Fruit fly (Drosophila melanogaster) whole organism, embryonic: ENCODE measurements around the gene CG13461.
A peak's percentile ranks its signal among the peaks of the same experiment; 100 is the strongest.

Source experiments
- Asciz ChIP-seq: fragments of 200-800 bp; sonication (Bioruptor generic); optimal IDR thresholded peaks from 2 replicates; lab custom pipeline; 2017; ENCODE audit warnings: missing biosample characterization, mild to moderate bottlenecking, missing genetic modification characterization, missing genetic modification reagents
- B-H1 ChIP-seq: fragments of 200-800 bp; sonication (Bioruptor generic); IDR thresholded peaks from 3 replicates; pipeline ENCODE4 v1.3.6; 2022; ENCODE audit warnings: missing biosample characterization, missing genetic modification characterization
- Bteb2 ChIP-seq: fragments of 200-800 bp; sonication (Bioruptor generic); optimal IDR thresholded peaks from 2 replicates; lab custom pipeline; 2016; ENCODE audit warnings: missing biosample characterization, missing genetic modification characterization
- CG1024 ChIP-seq: fragments of 200-800 bp; sonication (Bioruptor generic); IDR thresholded peaks from 2 replicates; pipeline ENCODE4 v1.3.6; 2022; ENCODE audit warnings: missing biosample characterization, missing genetic modification characterization
- CG12155 ChIP-seq: fragments of 200-800 bp; sonication (Bioruptor generic); optimal IDR thresholded peaks from 3 replicates; lab custom pipeline; 2016; ENCODE audit warnings: missing biosample characterization, missing genetic modification characterization
- CG12219 ChIP-seq: fragments of 200-800 bp; sonication (Bioruptor generic); optimal IDR thresholded peaks from 3 replicates; lab custom pipeline; 2018; ENCODE audit warnings: missing biosample characterization, mild to moderate bottlenecking, missing genetic modification characterization
- CG13775 ChIP-seq: fragments of 200-800 bp; sonication (Bioruptor generic); optimal IDR thresholded peaks from 3 replicates; lab custom pipeline; 2017; ENCODE audit warnings: missing biosample characterization, mild to moderate bottlenecking, missing genetic modification characterization
- CG17186 ChIP-seq: fragments of 200-800 bp; sonication (Bioruptor generic); optimal IDR thresholded peaks from 3 replicates; lab custom pipeline; 2017; ENCODE audit warnings: missing biosample characterization, missing genetic modification reagents, missing genetic modification characterization
- CG17802 ChIP-seq: fragments of 200-800 bp; sonication (Bioruptor generic); optimal IDR thresholded peaks from 2 replicates; lab custom pipeline; 2018; ENCODE audit warnings: missing biosample characterization, mild to moderate bottlenecking, missing genetic modification characterization, moderate library complexity
- CG18476 ChIP-seq: fragments of 200-800 bp; sonication (Bioruptor generic); optimal IDR thresholded peaks from 2 replicates; lab custom pipeline; 2016; ENCODE audit warnings: missing biosample characterization, mild to moderate bottlenecking, missing genetic modification characterization
- CG2129 ChIP-seq: fragments of 200-800 bp; sonication (Bioruptor generic); IDR thresholded peaks from 2 replicates; pipeline ENCODE4 v1.3.6; 2022; ENCODE audit warnings: missing biosample characterization, missing genetic modification characterization; ENCODE audit not compliant: partially characterized antibody
- CG2712 ChIP-seq: fragments of 200-800 bp; optimal IDR thresholded peaks from 3 replicates; lab custom pipeline; 2019; ENCODE audit warnings: missing biosample characterization, mild to moderate bottlenecking, missing genetic modification characterization, moderate library complexity
- CG3065 ChIP-seq: fragments of 200-800 bp; sonication (Bioruptor generic); optimal IDR thresholded peaks from 2 replicates; lab custom pipeline; 2016; ENCODE audit warnings: missing biosample characterization, missing genetic modification characterization
- CG31224 ChIP-seq: fragments of 200-800 bp; sonication (Bioruptor generic); IDR thresholded peaks from 2 replicates; pipeline ENCODE4 v1.3.6; 2022; ENCODE audit warnings: missing biosample characterization, missing genetic modification characterization
- CG31441 ChIP-seq: fragments of 200-800 bp; sonication (Bioruptor generic); IDR thresholded peaks from 2 replicates; pipeline ENCODE4 v1.3.6; 2022; ENCODE audit warnings: missing biosample characterization, missing genetic modification characterization
- CG34376 ChIP-seq: fragments of 200-800 bp; sonication (Bioruptor generic); optimal IDR thresholded peaks from 2 replicates; lab custom pipeline; 2018; ENCODE audit warnings: missing biosample characterization, mild to moderate bottlenecking, missing genetic modification characterization
- CG7786 ChIP-seq: fragments of 200-800 bp; sonication (Bioruptor generic); optimal IDR thresholded peaks from 2 replicates; lab custom pipeline; 2016; ENCODE audit warnings: missing biosample characterization, missing genetic modification characterization
- CG7839 ChIP-seq: fragments of 200-800 bp; sonication (Bioruptor generic); optimal IDR thresholded peaks from 3 replicates; lab custom pipeline; 2018; ENCODE audit warnings: missing biosample characterization, mild to moderate bottlenecking, missing genetic modification characterization, moderate library complexity
- CG8765 ChIP-seq: fragments of 200-800 bp; sonication (Bioruptor generic); IDR thresholded peaks from 2 replicates; pipeline ENCODE4 v1.3.6; 2022; ENCODE audit warnings: missing biosample characterization, missing genetic modification characterization
- CG8944 ChIP-seq: fragments of 200-800 bp; sonication (Bioruptor generic); optimal IDR thresholded peaks from 3 replicates; lab custom pipeline; 2016; ENCODE audit warnings: missing biosample characterization, missing genetic modification characterization
- CG9932 ChIP-seq: fragments of 200-800 bp; sonication (Bioruptor generic); IDR thresholded peaks from 2 replicates; pipeline ENCODE4 v1.3.6; 2022; ENCODE audit warnings: missing biosample characterization, missing genetic modification characterization
- D19B ChIP-seq: fragments of 200-800 bp; sonication (Bioruptor generic); optimal IDR thresholded peaks from 2 replicates; lab custom pipeline; 2017; ENCODE audit warnings: missing biosample characterization, mild to moderate bottlenecking, missing genetic modification characterization
- Deaf1 ChIP-seq: fragments of 200-800 bp; optimal IDR thresholded peaks from 3 replicates; lab custom pipeline; 2019; ENCODE audit warnings: missing biosample characterization, mild to moderate bottlenecking, missing genetic modification characterization, moderate library complexity
- Dek ChIP-seq: fragments of 200-800 bp; sonication (Bioruptor generic); optimal IDR thresholded peaks from 3 replicates; lab custom pipeline; 2019; ENCODE audit warnings: missing biosample characterization, mild to moderate bottlenecking, missing genetic modification characterization, moderate library complexity
- Dip2 ChIP-seq: fragments of 200-800 bp; sonication (Bioruptor generic); IDR thresholded peaks from 2 replicates; pipeline ENCODE4 v1.3.6; 2022; ENCODE audit warnings: missing biosample characterization, missing genetic modification characterization
- Dref ChIP-seq: fragments of 200-800 bp; sonication (Bioruptor generic); IDR thresholded peaks from 2 replicates; pipeline ENCODE4 v1.3.6; 2022; ENCODE audit warnings: missing biosample characterization, missing genetic modification characterization
- Eip74EF ChIP-seq, 2 experiments: fragments of 200-800 bp in 1 of 2; fragments of >200 bp in 1 of 2; sonication (Bioruptor generic) in 1 of 2; optimal IDR thresholded peaks; 2 replicates each; lab custom pipeline; 2017 to 2019; ENCODE audit warnings: missing biosample characterization in 2 of 2, missing genetic modification characterization in 2 of 2, mild to moderate bottlenecking in 1 of 2, moderate library complexity in 1 of 2
- H15 ChIP-seq: fragments of 200-800 bp; sonication (Bioruptor generic); IDR thresholded peaks from 3 replicates; pipeline ENCODE4 v1.3.6; 2022; ENCODE audit warnings: missing biosample characterization, missing genetic modification characterization
- H2.0 ChIP-seq: fragments of 200-800 bp; sonication (Bioruptor generic); IDR thresholded peaks from 2 replicates; pipeline ENCODE4 v1.3.6; 2022; ENCODE audit warnings: missing biosample characterization, missing genetic modification characterization
- NC2α ChIP-seq: fragments of 200-800 bp; sonication (Bioruptor generic); optimal IDR thresholded peaks from 2 replicates; lab custom pipeline; 2016; ENCODE audit warnings: missing biosample characterization, missing genetic modification characterization
- NC2β ChIP-seq: fragments of 200-800 bp; sonication (Bioruptor generic); optimal IDR thresholded peaks from 2 replicates; lab custom pipeline; 2016; ENCODE audit warnings: missing biosample characterization, missing genetic modification characterization
- Optix ChIP-seq: fragments of 200-800 bp; sonication (Bioruptor generic); IDR thresholded peaks from 3 replicates; pipeline ENCODE4 v1.3.6; 2022; ENCODE audit warnings: missing biosample characterization, missing genetic modification characterization
- Spps ChIP-seq: fragments of 200-800 bp; sonication (Bioruptor generic); optimal IDR thresholded peaks from 2 replicates; lab custom pipeline; 2018; ENCODE audit warnings: missing biosample characterization, mild to moderate bottlenecking, missing genetic modification characterization
- ato ChIP-seq: fragments of 200-800 bp; sonication (Bioruptor generic); IDR thresholded peaks from 2 replicates; pipeline ENCODE4 v1.3.6; 2022; ENCODE audit warnings: missing biosample characterization, missing genetic modification characterization; ENCODE audit not compliant: partially characterized antibody
- crc ChIP-seq: fragments of 200-800 bp; sonication (Bioruptor generic); optimal IDR thresholded peaks from 2 replicates; lab custom pipeline; 2016; ENCODE audit warnings: missing biosample characterization, missing genetic modification characterization
- dati ChIP-seq: fragments of 200-800 bp; sonication (Bioruptor generic); IDR thresholded peaks from 2 replicates; pipeline ENCODE4 v1.3.6; 2022; ENCODE audit warnings: missing biosample characterization, missing genetic modification characterization
- fu2 ChIP-seq: fragments of 200-800 bp; sonication (Bioruptor generic); optimal IDR thresholded peaks from 2 replicates; lab custom pipeline; 2016; ENCODE audit warnings: missing biosample characterization, missing genetic modification characterization
- gt ChIP-seq: fragments of 200-800 bp; sonication (Bioruptor generic); IDR thresholded peaks from 2 replicates; pipeline ENCODE4 v1.3.6; 2022; ENCODE audit warnings: missing biosample characterization, missing genetic modification characterization
- oc ChIP-seq: fragments of 200-800 bp; sonication (Bioruptor generic); optimal IDR thresholded peaks from 2 replicates; lab custom pipeline; 2018; ENCODE audit warnings: missing biosample characterization, mild to moderate bottlenecking, missing genetic modification characterization, moderate library complexity
- odd ChIP-seq: fragments of 200-800 bp; sonication (Bioruptor generic); optimal IDR thresholded peaks from 2 replicates; lab custom pipeline; 2017; ENCODE audit warnings: missing biosample characterization, mild to moderate bottlenecking, missing genetic modification characterization
- pan ChIP-seq, 4 experiments: fragments of >200 bp in 3 of 4; fragments of 200-800 bp in 1 of 4; sonication (Bioruptor generic) in 1 of 4; optimal IDR thresholded peaks in 3 of 4; IDR thresholded peaks in 1 of 4; 2 replicates each; pipeline versions ENCODE4 v1.3.6 to Lab custom; 2017 to 2022; ENCODE audit warnings: missing biosample characterization in 2 of 4, missing genetic modification characterization in 2 of 4, mixed read lengths in 1 of 4
- pho ChIP-seq: fragments of 200-800 bp; sonication (Bioruptor generic); optimal IDR thresholded peaks from 2 replicates; lab custom pipeline; 2016; ENCODE audit warnings: missing biosample characterization, missing genetic modification characterization
- seq ChIP-seq: fragments of 200-800 bp; sonication (Bioruptor generic); IDR thresholded peaks from 2 replicates; pipeline ENCODE4 v1.3.6; 2022; ENCODE audit warnings: missing biosample characterization, missing genetic modification characterization
- slou ChIP-seq: fragments of 200-800 bp; sonication (Bioruptor generic); optimal IDR thresholded peaks from 3 replicates; lab custom pipeline; 2016; ENCODE audit warnings: missing biosample characterization, missing genetic modification characterization
- ssp ChIP-seq: fragments of 200-800 bp; sonication (Bioruptor generic); IDR thresholded peaks from 2 replicates; pipeline ENCODE4 v1.3.6; 2022; ENCODE audit warnings: missing biosample characterization, missing genetic modification characterization
- tap ChIP-seq: fragments of 200-800 bp; optimal IDR thresholded peaks from 3 replicates; lab custom pipeline; 2019; ENCODE audit warnings: missing biosample characterization, mild to moderate bottlenecking, missing genetic modification characterization, moderate library complexity
- tio ChIP-seq: fragments of 200-800 bp; sonication (Bioruptor generic); optimal IDR thresholded peaks from 2 replicates; lab custom pipeline; 2017; ENCODE audit warnings: missing biosample characterization, missing genetic modification characterization, inconsistent platforms
- tll ChIP-seq, 2 experiments: fragments of 200-800 bp in 1 of 2; fragments of >200 bp in 1 of 2; sonication (Bioruptor generic) in 1 of 2; optimal IDR thresholded peaks; 2 replicates each; lab custom pipeline; 2017 to 2019; ENCODE audit warnings: missing biosample characterization in 2 of 2, missing genetic modification characterization in 2 of 2, mild to moderate bottlenecking in 1 of 2, moderate library complexity in 1 of 2
- unc-4 ChIP-seq: fragments of 200-800 bp; sonication (Bioruptor generic); IDR thresholded peaks from 2 replicates; pipeline ENCODE4 v1.3.6; 2022; ENCODE audit warnings: missing biosample characterization, missing genetic modification characterization; ENCODE audit not compliant: partially characterized antibody

CG13461 gene

DNA sequence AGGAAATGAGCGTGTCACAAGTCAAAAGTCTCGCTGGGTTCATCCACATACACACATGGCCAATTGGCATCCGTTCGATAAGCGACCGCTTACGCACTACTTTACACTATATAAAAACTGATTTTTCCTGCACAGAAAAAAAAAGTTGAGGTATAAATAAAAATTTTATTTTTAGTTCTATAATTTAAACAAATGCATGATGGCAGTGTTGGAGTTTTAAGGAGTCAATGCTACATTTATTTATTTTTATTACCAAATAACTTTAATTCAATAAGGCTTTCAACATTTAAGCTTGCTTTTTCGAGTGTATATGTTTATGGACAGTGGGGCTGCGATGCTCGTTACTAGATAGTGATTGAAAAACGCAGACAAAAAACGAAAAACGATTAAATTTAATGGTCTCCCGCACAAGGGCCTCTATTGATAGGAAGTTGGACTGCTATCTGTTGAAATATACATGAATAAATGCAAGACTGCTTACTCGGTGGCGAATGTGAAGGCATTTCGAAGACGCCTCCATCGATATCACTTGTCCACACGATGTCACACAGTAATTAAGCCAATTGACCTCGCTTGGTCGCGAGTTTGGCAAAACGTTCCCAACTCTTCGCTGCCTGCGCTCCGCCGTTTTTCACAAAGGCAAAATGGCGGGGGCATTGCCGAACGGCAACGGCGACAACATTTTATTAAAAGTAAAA lies 40.5 kb downstream of the CG13461 start (continued):
- TF ChIP-seq H15 (0 out of 3 replicates have a peak, but pooled peaks have one; percentile 35), pho (no peak), CG17186 (GFP tag; lab: Kevin White, UChicago) (no peak), CG31441 (GFP tag; lab: Robert Waterston, UW) (peak; percentile 87), CG12155 (GFP tag; lab: Kevin White, UChicago) (peak; percentile 63), slou (peak; percentile 25), Dip2 (GFP tag; lab: Robert Waterston, UW) (no peak), Eip74EF (GFP tag; optimal IDR thresholded peaks at IDR 0.05; lab: Kevin White, UChicago) (peak in 1 of 2 experiments; percentile 78), seq (GFP tag; lab: Robert Waterston, UW) (peak; percentile 65), CG34376 (GFP tag; lab: Kevin White, UChicago) (no peak), H2.0 (peak; percentile 57; the same call in 1 of the 2 replicates), gt (GFP tag; lab: Robert Waterston, UW) (no peak), crc (GFP tag; lab: Kevin White, UChicago) (no peak), CG17802 (tag; lab: Kevin White, UChicago) (peak; percentile 22), CG1024 (peak; percentile 49; the same call in 1 of the 2 replicates), NC2β (GFP tag; lab: Kevin White, UChicago) (no peak), CG9932 (GFP tag; lab: Robert Waterston, UW) (no peak), Deaf1 (tag; lab: Kevin White, UChicago) (peak; percentile 51), B-H1 (peak; percentile 49), CG2129 (GFP tag; lab: Robert Waterston, UW) (no peak), NC2α (GFP tag; lab: Kevin White, UChicago) (no peak), Dek (tag; lab: Kevin White, UChicago) (peak; percentile 63), CG8765 (GFP tag; lab: Robert Waterston, UW) (no peak), CG18476 (peak; percentile 38), ssp (GFP tag; lab: Robert Waterston, UW) (peak; percentile 45; the same call in 1 of the 2 replicates), CG31224 (GFP tag; lab: Robert Waterston, UW) (0 out of 2 replicates have a peak, but pooled peaks have one; percentile 25), oc (tag; lab: Kevin White, UChicago) (peak; percentile 64), Dref (no peak), pan (optimal IDR thresholded peaks at IDR 0.05; lab: Kevin White, UChicago) (no peak), pan (GFP tag; optimal IDR thresholded peaks at IDR 0.05 in 1 of 2, IDR thresholded peaks at IDR 0.05 in 1 of 2) (peak in 1 of 2 experiments; percentile 84), Asciz (GFP tag; lab: Kevin White, UChicago) (peak; percentile 78), unc-4 (GFP tag; lab: Robert Waterston, UW) (no peak), tap (tag; lab: Kevin White, UChicago) (peak; percentile 82), CG2712 (tag; lab: Kevin White, UChicago) (peak; percentile 88), odd (GFP tag; lab: Kevin White, UChicago) (peak; percentile 58), CG7786 (GFP tag; lab: Kevin White, UChicago) (no peak), Optix (GFP tag; lab: Robert Waterston, UW) (no peak), tio (GFP tag; lab: Kevin White, UChicago) (peak; percentile 48), ato (no peak), dati (GFP tag; lab: Robert Waterston, UW) (no peak), CG12219 (peak; percentile 54), CG8944 (GFP tag; lab: Kevin White, UChicago) (no peak), Spps (peak; percentile 76), D19B (GFP tag; lab: Kevin White, UChicago) (peak; percentile 4), CG7839 (tag; lab: Kevin White, UChicago) (peak; percentile 88), Bteb2 (GFP tag; lab: Kevin White, UChicago) (peak; percentile 33), CG3065 (GFP tag; lab: Kevin White, UChicago) (no peak), tll (GFP tag; optimal IDR thresholded peaks at IDR 0.05; lab: Kevin White, UChicago) (no peak), CG13775 (GFP tag; lab: Kevin White, UChicago) (peak; percentile 62), fu2 (GFP tag; lab: Kevin White, UChicago) (no peak)
